Worm (Caenorhabditis elegans) whole organism, young adult: ENCODE results near the gene col-111.

Experiments used
- ama-1 ChIP-seq, 3 experiments: fragments of 150-350 bp in 1 of 3; sonication (generic microtip) in 2 of 3; optimal IDR thresholded peaks; 2 replicates each; lab custom pipeline; 2014 to 2018; ENCODE audit warnings: missing biosample characterization in 2 of 3, missing genetic modification characterization in 2 of 3, missing genetic modification reagents in 2 of 3
- aptf-2 ChIP-seq: fragments of 200-800 bp; sonication (Bioruptor generic); conservative IDR thresholded peaks from 2 replicates; pipeline ENCODE4 v1.3.6; 2022; ENCODE audit warnings: missing genetic modification reagents, missing genetic modification characterization, missing compliant biosample characterization
- ceh-79 ChIP-seq: sonication (generic microtip); optimal IDR thresholded peaks from 2 replicates; lab custom pipeline; 2017; ENCODE audit warnings: mild to moderate bottlenecking, missing genetic modification characterization, missing compliant biosample characterization
- hlh-12 ChIP-seq: sonication (generic microtip); optimal IDR thresholded peaks from 2 replicates; lab custom pipeline; 2016; ENCODE audit warnings: missing genetic modification characterization, missing compliant biosample characterization
- lsy-27 ChIP-seq: sonication (generic microtip); optimal IDR thresholded peaks from 2 replicates; lab custom pipeline; 2017; ENCODE audit warnings: missing genetic modification characterization, mild to moderate bottlenecking, missing compliant biosample characterization, antibody characterized with exemption, missing genotype, borderline replicate concordance; ENCODE audit not compliant: insufficient read depth
- sea-2 ChIP-seq: fragments of 200-800 bp; sonication (Bioruptor generic); IDR thresholded peaks from 2 replicates; pipeline ENCODE4 v1.3.6; 2022; ENCODE audit warnings: missing genetic modification characterization, missing compliant biosample characterization
- unc-62 ChIP-seq: fragments of 150-350 bp; optimal IDR thresholded peaks from 2 replicates; lab custom pipeline; 2014; ENCODE audit warnings: missing biosample characterization, missing genetic modification reagents, missing genetic modification characterization

DNA sequence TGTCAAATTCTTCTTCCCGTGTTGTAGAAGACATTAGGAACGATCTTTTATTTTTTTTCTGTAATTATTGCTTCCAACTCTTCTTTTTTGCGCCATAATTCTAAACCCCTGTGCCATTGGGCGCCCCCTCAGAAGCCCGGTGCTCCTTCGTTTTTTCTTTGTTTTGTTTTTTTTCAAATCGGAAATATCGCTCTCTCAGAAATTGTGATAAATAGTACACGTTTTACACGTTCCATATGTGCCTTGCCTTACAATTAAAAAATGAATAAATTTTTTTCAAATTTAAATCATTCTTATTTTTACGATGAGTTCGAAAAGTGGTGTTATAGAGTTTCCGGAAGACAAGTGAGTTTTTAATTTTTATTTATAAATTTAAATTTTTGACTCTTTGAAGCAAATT, 8.3 kb downstream of the col-111 start, which contains the start of gene F29B9.7:
- TF ChIP-seq ama-1 (optimal IDR thresholded peaks at IDR 0.05; lab: Kevin White, UChicago): no peak
- no peak for TF ChIP-seq ama-1 (GFP tag; optimal IDR thresholded peaks at IDR 0.05; lab: Kevin White, UChicago)
- no peak for TF ChIP-seq ceh-79 (tag; lab: Kevin White, UChicago)
- no peak for TF ChIP-seq unc-62
- no peak for TF ChIP-seq aptf-2
- no peak for TF ChIP-seq lsy-27 (tag; lab: Kevin White, UChicago)
- TF ChIP-seq hlh-12: no peak
- no peak for TF ChIP-seq sea-2 (GFP tag; lab: Robert Waterston, UW)
